Fruit fly (Drosophila melanogaster): ENCODE results near the gene ZIPIC.

dm6 chr3R:30056592-30057135 lies 20.0 kb upstream of the ZIPIC start, which contains the start of the genes CG7950 and Rpp14a:
- TF ChIP-seq Myc (optimal IDR thresholded peaks at IDR 0.05) (no peak), h (optimal IDR thresholded peaks at IDR 0.05) (no peak)

Measured in Kc167 (cell line).